Worm (Caenorhabditis elegans): Measurements from ENCODE around the gene cki-1.

DNA sequence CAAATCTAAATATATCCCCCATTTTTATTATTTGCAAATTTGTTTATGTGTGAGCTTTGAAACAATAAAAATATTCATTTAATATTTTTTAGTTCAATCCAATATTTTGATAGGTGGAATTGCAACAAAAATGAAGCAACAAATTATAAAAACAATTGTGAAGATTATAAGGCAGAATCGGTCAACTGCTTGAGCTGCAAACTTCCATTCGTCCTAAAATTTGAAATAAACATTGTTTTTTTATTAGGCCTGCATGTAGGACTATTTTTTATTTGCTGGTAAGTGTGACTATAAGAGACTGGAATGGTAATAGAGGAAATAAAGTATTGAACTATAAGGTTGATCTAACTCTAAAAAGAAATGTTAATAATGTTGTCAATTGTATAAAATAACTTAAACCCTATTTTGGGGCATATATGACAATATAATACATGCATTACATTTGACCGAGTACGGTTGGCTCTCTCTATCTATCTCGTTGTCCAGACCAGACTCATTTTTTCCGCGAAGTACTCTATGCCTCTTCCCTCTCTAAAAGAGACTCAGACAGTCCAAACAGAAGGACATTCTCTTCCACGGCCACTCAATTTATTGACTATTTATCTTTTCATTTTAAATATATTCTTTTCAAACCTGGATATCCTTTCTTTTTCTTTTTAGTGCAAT is 34.7 kb downstream of the cki-1 start, which contains the start of gene T09A5.4:
- TF ChIP-seq ceh-40 (GFP tag; IDR thresholded peaks at IDR 0.05) (no peak), efl-1 (GFP tag; optimal IDR thresholded peaks at IDR 0.05) (no peak), aptf-3 (GFP tag; IDR thresholded peaks at IDR 0.05) (no peak), fkh-3 (tag; optimal IDR thresholded peaks at IDR 0.05) (no peak), dpff-1 (tag; optimal IDR thresholded peaks at IDR 0.05) (no peak), ama-1 (optimal IDR thresholded peaks at IDR 0.05) (no peak), ama-1 (GFP tag; optimal IDR thresholded peaks at IDR 0.05) (no peak), B0336.3 (GFP tag; IDR thresholded peaks at IDR 0.05) (no peak)

All from whole organism, young adult.